Fruit fly (Drosophila melanogaster): ENCODE measurements around the gene Regnase-1.

Regnase-1 gene

DNA sequence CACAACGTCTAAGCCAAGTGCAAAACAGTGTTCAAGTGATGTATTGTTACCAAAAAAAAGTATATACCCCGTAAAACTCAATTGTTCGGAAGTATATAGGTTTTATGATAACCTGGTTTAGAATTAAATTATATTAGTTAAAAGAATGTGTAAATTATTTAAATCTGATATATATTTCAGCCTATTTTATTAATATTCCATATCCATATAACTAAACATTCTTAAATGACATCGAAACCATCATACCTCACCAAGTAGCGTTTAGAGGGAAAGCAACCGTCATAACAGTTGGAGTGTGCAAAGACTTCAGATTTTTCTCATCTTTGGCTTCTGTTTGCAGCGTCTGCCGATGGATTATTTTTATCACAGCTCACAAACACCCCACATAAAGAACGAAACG, 36.4 kb downstream of the Regnase-1 start (continued):
- TF ChIP-seq Eip74EF (GFP tag; optimal IDR thresholded peaks at IDR 0.05) (peak in 1 of 2 experiments; percentile 72), CG1024 (GFP tag; IDR thresholded peaks at IDR 0.05) (peak; percentile 55; the same call in 1 of the 2 replicates), mam (GFP tag; optimal IDR thresholded peaks at IDR 0.05) (no peak), Lim3 (GFP tag; IDR thresholded peaks at IDR 0.05) (peak; percentile 50; the same call in 1 of the 2 replicates), nom (GFP tag; optimal IDR thresholded peaks at IDR 0.05) (peak; percentile 36), Ets65A (GFP tag) (no peak), Hmr (GFP tag; optimal IDR thresholded peaks at IDR 0.05) (peak; percentile 82), CG34376 (GFP tag; optimal IDR thresholded peaks at IDR 0.05) (no peak), Sry-δ (GFP tag; optimal IDR thresholded peaks at IDR 0.05) (no peak), btn (GFP tag; optimal IDR thresholded peaks at IDR 0.05) (no peak), CG12071 (GFP tag; optimal IDR thresholded peaks at IDR 0.05) (peak; percentile 25), kah (GFP tag; optimal IDR thresholded peaks at IDR 0.05) (peak; percentile 39), CG7745 (tag; optimal IDR thresholded peaks at IDR 0.05) (peak; percentile 62), da (GFP tag; optimal IDR thresholded peaks at IDR 0.05) (no peak), CG31224 (GFP tag; IDR thresholded peaks at IDR 0.05) (peak; percentile 62), kay (GFP tag; optimal IDR thresholded peaks at IDR 0.05) (no peak), CG17802 (tag; optimal IDR thresholded peaks at IDR 0.05) (no peak), twi (tag; optimal IDR thresholded peaks at IDR 0.05) (peak; percentile 67), CG6175 (GFP tag; IDR thresholded peaks at IDR 0.05) (0 out of 3 replicates have a peak, but pooled peaks have one; percentile 15), hb (GFP tag; IDR thresholded peaks at IDR 0.05; ENCODE audit: partially characterized antibody) (no peak), B-H2 (GFP tag; optimal IDR thresholded peaks at IDR 0.05) (peak; percentile 52), CG17186 (GFP tag; optimal IDR thresholded peaks at IDR 0.05) (no peak), CG32767 (GFP tag; IDR thresholded peaks at IDR 0.05) (peak; percentile 76), Xrp1 (GFP tag; IDR thresholded peaks at IDR 0.05) (peak; percentile 94), tin (GFP tag; optimal IDR thresholded peaks at IDR 0.05) (peak; percentile 72), Atf3 (GFP tag; optimal IDR thresholded peaks at IDR 0.05) (no peak), Ptx1 (GFP tag; IDR thresholded peaks at IDR 0.05) (peak; percentile 86), CG9215 (GFP tag; IDR thresholded peaks at IDR 0.05) (no peak; the same call in 1 of the 2 replicates), yki (optimal IDR thresholded peaks at IDR 0.05) (no peak), CG1233 (GFP tag; optimal IDR thresholded peaks at IDR 0.05) (peak; percentile 56), gem (tag; optimal IDR thresholded peaks at IDR 0.05) (peak; percentile 92), Hr39 (optimal IDR thresholded peaks at IDR 0.05) (no peak), prd (optimal IDR thresholded peaks at IDR 0.05) (no peak), prd (GFP tag; IDR thresholded peaks at IDR 0.05) (peak; percentile 95), pzg (GFP tag; optimal IDR thresholded peaks at IDR 0.05) (no peak), CG18262 (tag; optimal IDR thresholded peaks at IDR 0.05) (peak; percentile 89), salm (tag; optimal IDR thresholded peaks at IDR 0.05) (peak; percentile 70), hkb (optimal IDR thresholded peaks at IDR 0.05) (no peak), hkb (GFP tag; IDR thresholded peaks at IDR 0.05) (peak; percentile 84), sc (optimal IDR thresholded peaks at IDR 0.05) (no peak), sc (GFP tag; optimal IDR thresholded peaks at IDR 0.05) (peak; percentile 38), CG4730 (GFP tag; IDR thresholded peaks at IDR 0.05) (peak; percentile 77), dm (GFP tag; optimal IDR thresholded peaks at IDR 0.05) (no peak), sug (tag; optimal IDR thresholded peaks at IDR 0.05) (peak; percentile 69), CG11093 (GFP tag; IDR thresholded peaks at IDR 0.05) (peak; percentile 77), CG6813 (GFP tag; optimal IDR thresholded peaks at IDR 0.05) (peak; percentile 54), CG14965 (GFP tag; optimal IDR thresholded peaks at IDR 0.05; ENCODE audit: borderline replicate concordance) (no peak), h (optimal IDR thresholded peaks at IDR 0.05) (no peak), CG10209 (GFP tag; optimal IDR thresholded peaks at IDR 0.05) (peak; percentile 73), lab (GFP tag; optimal IDR thresholded peaks at IDR 0.05) (peak; percentile 89), Six4 (GFP tag; optimal IDR thresholded peaks at IDR 0.05) (peak; percentile 58), CG7963 (GFP tag; IDR thresholded peaks at IDR 0.05; ENCODE audit: partially characterized antibody) (no peak), Ets97D (GFP tag; optimal IDR thresholded peaks at IDR 0.05) (no peak)
